Worm (Caenorhabditis elegans) whole organism, mixed stage, embryonic: Measurements from ENCODE around the gene pax-3.

Source experiments
- bed-3 ChIP-seq: fragments of 200-800 bp; sonication (Bioruptor generic); optimal IDR thresholded peaks from 3 replicates; lab custom pipeline; 2018; ENCODE audit warnings: mild to moderate bottlenecking, missing genetic modification characterization, moderate library complexity, missing compliant biosample characterization
- blmp-1 ChIP-seq: fragments of 150-350 bp; optimal IDR thresholded peaks from 2 replicates; lab custom pipeline; 2014; ENCODE audit warnings: missing biosample characterization, missing genetic modification characterization
- ceh-39 ChIP-seq: fragments of 150-350 bp; optimal IDR thresholded peaks from 2 replicates; lab custom pipeline; 2014; ENCODE audit warnings: missing biosample characterization, missing genetic modification characterization
- ceh-43 ChIP-seq: fragments of 200-800 bp; sonication (Bioruptor generic); optimal IDR thresholded peaks from 2 replicates; lab custom pipeline; 2018; ENCODE audit warnings: mild to moderate bottlenecking, missing genetic modification characterization, moderate library complexity, missing compliant biosample characterization
- ces-1 ChIP-seq: fragments of 150-350 bp; optimal IDR thresholded peaks from 2 replicates; lab custom pipeline; 2014; ENCODE audit warnings: missing biosample characterization, missing genetic modification reagents, missing genetic modification characterization
- cnd-1 ChIP-seq: fragments of 200-800 bp; sonication (Bioruptor generic); optimal IDR thresholded peaks from 2 replicates; lab custom pipeline; 2018; ENCODE audit warnings: mild to moderate bottlenecking, missing genetic modification characterization, missing compliant biosample characterization
- drap-1 ChIP-seq: fragments of 200-800 bp; sonication (Bioruptor generic); optimal IDR thresholded peaks from 3 replicates; lab custom pipeline; 2018; ENCODE audit warnings: mild to moderate bottlenecking, missing genetic modification characterization, missing compliant biosample characterization
- elt-1 ChIP-seq: sonication (generic microtip); optimal IDR thresholded peaks from 2 replicates; lab custom pipeline; 2017; ENCODE audit warnings: missing genetic modification characterization, mild to moderate bottlenecking, missing compliant biosample characterization, antibody characterized with exemption, moderate library complexity, borderline replicate concordance; ENCODE audit not compliant: insufficient read depth
- elt-3 ChIP-seq: fragments of 150-350 bp; optimal IDR thresholded peaks from 2 replicates; lab custom pipeline; 2014; ENCODE audit warnings: missing biosample characterization, missing genetic modification characterization
- flh-1 ChIP-seq: fragments of 200-800 bp; sonication (Bioruptor generic); optimal IDR thresholded peaks from 2 replicates; lab custom pipeline; 2018; ENCODE audit warnings: mild to moderate bottlenecking, missing genetic modification characterization, moderate library complexity, missing compliant biosample characterization
- ham-2 ChIP-seq: fragments of 200-800 bp; sonication (Bioruptor generic); optimal IDR thresholded peaks from 2 replicates; lab custom pipeline; 2018; ENCODE audit warnings: mild to moderate bottlenecking, missing genetic modification characterization, missing compliant biosample characterization
- hlh-1 ChIP-seq: fragments of 150-350 bp; optimal IDR thresholded peaks from 2 replicates; lab custom pipeline; 2014; ENCODE audit warnings: missing biosample characterization, missing genetic modification reagents, missing genetic modification characterization
- lin-13 ChIP-seq: fragments of 150-350 bp; optimal IDR thresholded peaks from 2 replicates; lab custom pipeline; 2014; ENCODE audit warnings: missing biosample characterization, missing genetic modification characterization
- lin-32 ChIP-seq: fragments of 200-800 bp; sonication (Bioruptor generic); optimal IDR thresholded peaks from 2 replicates; lab custom pipeline; 2018; ENCODE audit warnings: mild to moderate bottlenecking, missing genetic modification characterization, missing compliant biosample characterization
- lsy-2 ChIP-seq: fragments of 150-350 bp; optimal IDR thresholded peaks from 2 replicates; lab custom pipeline; 2014; ENCODE audit warnings: missing biosample characterization, missing genetic modification characterization
- mab-5 ChIP-seq: fragments of 150-350 bp; optimal IDR thresholded peaks from 2 replicates; lab custom pipeline; 2014; ENCODE audit warnings: missing biosample characterization, missing genetic modification characterization
- mep-1 ChIP-seq: fragments of 150-350 bp; optimal IDR thresholded peaks from 2 replicates; lab custom pipeline; 2017; ENCODE audit warnings: missing biosample characterization, missing genetic modification reagents, missing genetic modification characterization, inconsistent platforms
- nhr-2 ChIP-seq: fragments of 150-350 bp; optimal IDR thresholded peaks from 2 replicates; lab custom pipeline; 2014; ENCODE audit warnings: missing biosample characterization, missing genetic modification characterization
- nhr-237 ChIP-seq: fragments of 150-350 bp; optimal IDR thresholded peaks from 2 replicates; lab custom pipeline; 2014; ENCODE audit warnings: missing biosample characterization, missing genetic modification characterization
- nhr-28 ChIP-seq: fragments of 150-350 bp; optimal IDR thresholded peaks from 2 replicates; lab custom pipeline; 2014; ENCODE audit warnings: missing biosample characterization, missing genetic modification characterization
- nhr-76 ChIP-seq: sonication (generic microtip); optimal IDR thresholded peaks from 2 replicates; lab custom pipeline; 2017; ENCODE audit warnings: missing biosample characterization, missing genetic modification characterization
- pha-4 ChIP-seq: fragments of 150-350 bp; optimal IDR thresholded peaks from 2 replicates; lab custom pipeline; 2018; ENCODE audit warnings: missing biosample characterization, missing genetic modification reagents, missing genetic modification characterization
- sem-2 ChIP-seq: fragments of 200-800 bp; sonication (Bioruptor generic); optimal IDR thresholded peaks from 2 replicates; lab custom pipeline; 2018; ENCODE audit warnings: mild to moderate bottlenecking, missing genetic modification characterization, missing compliant biosample characterization
- snpc-4 ChIP-seq: fragments of 150-350 bp; optimal IDR thresholded peaks from 2 replicates; lab custom pipeline; 2014; ENCODE audit warnings: missing biosample characterization, missing genetic modification characterization
- sptf-1 ChIP-seq: sonication (generic microtip); optimal IDR thresholded peaks from 2 replicates; lab custom pipeline; 2017; ENCODE audit warnings: mild to moderate bottlenecking, missing genetic modification characterization, moderate library complexity, missing compliant biosample characterization
- unc-120 ChIP-seq: sonication (generic microtip); optimal IDR thresholded peaks from 2 replicates; lab custom pipeline; 2017; ENCODE audit warnings: missing genetic modification characterization, missing compliant biosample characterization; ENCODE audit not compliant: poor library complexity, severe bottlenecking
- unc-39 ChIP-seq: fragments of 150-350 bp; optimal IDR thresholded peaks from 2 replicates; lab custom pipeline; 2014; ENCODE audit warnings: missing biosample characterization, missing genetic modification characterization
- unc-62 ChIP-seq: fragments of 150-350 bp; optimal IDR thresholded peaks from 2 replicates; lab custom pipeline; 2014; ENCODE audit warnings: missing biosample characterization, missing genetic modification reagents, missing genetic modification characterization
- zip-8 ChIP-seq: fragments of 150-350 bp; optimal IDR thresholded peaks from 2 replicates; lab custom pipeline; 2014; ENCODE audit warnings: missing biosample characterization, missing genetic modification characterization

The pax-3 gene

DNA sequence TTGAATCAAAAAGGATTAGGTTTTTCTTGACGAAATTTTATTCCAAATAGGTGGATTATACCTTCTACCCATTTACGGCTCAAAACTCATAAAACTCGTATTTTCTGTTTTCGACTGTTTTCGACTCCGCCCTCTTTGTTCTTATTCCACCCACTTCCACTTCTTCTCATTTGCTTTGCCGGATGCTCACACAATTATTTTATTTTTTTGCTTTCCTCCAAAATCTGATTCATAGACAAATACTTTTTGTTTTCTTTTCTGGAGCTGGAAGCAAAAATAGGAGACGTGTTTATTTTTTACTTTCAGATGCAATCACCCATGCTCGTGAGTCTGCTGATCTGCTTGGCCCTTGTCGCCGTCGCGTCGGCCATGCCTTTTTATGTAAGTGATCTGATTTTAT, 8.7 kb downstream of the pax-3 start, which contains the start of gene nlp-63:
Gene nlp-63 (plus strand): TSS at position 301 of the 400 bp plus-strand sequence.
- no peak for TF ChIP-seq zip-8
- no peak for TF ChIP-seq pha-4
- TF ChIP-seq ceh-43: no peak
- no peak for TF ChIP-seq hlh-1 (tag; lab: Kevin White, UChicago)
- no peak for TF ChIP-seq lsy-2 (tag; lab: Kevin White, UChicago)
- no peak for TF ChIP-seq lin-32 (GFP tag; lab: Kevin White, UChicago)
- TF ChIP-seq sptf-1 (tag; lab: Kevin White, UChicago): no peak
- TF ChIP-seq mep-1 (tag; lab: Kevin White, UChicago): no peak

DNA sequence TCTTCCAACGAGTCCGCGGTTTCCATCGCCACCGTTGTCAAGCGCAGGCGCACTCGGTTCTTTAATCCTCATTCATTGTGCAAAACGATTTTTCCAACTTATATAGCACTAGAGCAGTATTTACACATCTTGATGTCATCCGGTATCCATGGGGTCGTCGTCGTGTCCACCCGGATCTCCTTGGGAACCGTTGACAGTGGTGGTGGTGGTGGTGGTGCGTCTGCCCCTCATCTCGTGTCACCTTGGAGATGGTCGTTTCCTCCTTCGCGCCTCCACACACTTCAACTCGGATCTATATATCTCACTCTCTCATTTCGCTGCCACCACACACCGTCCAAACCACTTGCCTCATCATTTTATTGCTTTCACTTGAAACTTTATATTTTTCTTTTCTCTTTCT, 16.4 kb downstream of the pax-3 start:
- TF ChIP-seq lin-13 (no peak), elt-3 (tag; lab: Kevin White, UChicago) (no peak), nhr-76 (tag; lab: Kevin White, UChicago) (no peak), snpc-4 (tag; lab: Kevin White, UChicago) (no peak), ces-1 (no peak), elt-1 (tag; lab: Kevin White, UChicago) (no peak), ceh-39 (tag; lab: Kevin White, UChicago) (no peak), zip-8 (no peak), blmp-1 (tag; lab: Kevin White, UChicago) (no peak), ham-2 (GFP tag; lab: Kevin White, UChicago) (no peak), bed-3 (GFP tag; lab: Kevin White, UChicago) (no peak), nhr-2 (tag; lab: Kevin White, UChicago) (no peak), unc-62 (no peak)

DNA sequence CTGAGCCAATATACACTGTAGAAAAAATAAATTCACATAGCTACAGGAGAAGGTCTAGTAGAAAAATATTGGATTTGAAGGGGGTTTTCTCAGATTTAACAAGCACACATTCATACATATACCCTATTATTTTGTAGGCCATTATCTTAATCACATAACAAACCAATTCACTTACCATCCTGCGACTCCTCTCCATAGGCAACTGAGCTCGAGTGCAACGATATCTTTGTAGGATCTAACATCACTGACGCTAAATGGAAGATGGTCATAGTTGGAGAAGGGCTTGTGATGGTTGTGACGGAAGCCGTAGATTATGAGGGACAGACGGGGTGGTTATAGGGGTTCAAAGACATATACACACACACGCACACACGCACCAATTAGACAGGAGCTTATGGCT, 17.8 kb downstream of the pax-3 start:
- no peak for TF ChIP-seq bed-3 (GFP tag; lab: Kevin White, UChicago)
- TF ChIP-seq ces-1: no peak
- TF ChIP-seq lsy-2 (tag; lab: Kevin White, UChicago): no peak
- no peak for TF ChIP-seq ceh-39 (tag; lab: Kevin White, UChicago)
- no peak for TF ChIP-seq ham-2 (GFP tag; lab: Kevin White, UChicago)
- TF ChIP-seq unc-120: no peak
- no peak for TF ChIP-seq lin-32 (GFP tag; lab: Kevin White, UChicago)
- no peak for TF ChIP-seq hlh-1 (tag; lab: Kevin White, UChicago)
- TF ChIP-seq ceh-43: no peak
- TF ChIP-seq nhr-237: no peak
- TF ChIP-seq sem-2 (GFP tag; lab: Kevin White, UChicago): no peak
- TF ChIP-seq nhr-28 (tag; lab: Kevin White, UChicago): no peak
- TF ChIP-seq drap-1: no peak
- no peak for TF ChIP-seq elt-1 (tag; lab: Kevin White, UChicago)
- no peak for TF ChIP-seq snpc-4 (tag; lab: Kevin White, UChicago)
- TF ChIP-seq mep-1 (tag; lab: Kevin White, UChicago): no peak
- no peak for TF ChIP-seq flh-1 (GFP tag; lab: Kevin White, UChicago)
- no peak for TF ChIP-seq nhr-2 (tag; lab: Kevin White, UChicago)
- no peak for TF ChIP-seq elt-3 (tag; lab: Kevin White, UChicago)
- TF ChIP-seq sptf-1 (tag; lab: Kevin White, UChicago): no peak

ce11 chrII:10166365-10166764, 20.0 kb downstream of the pax-3 start:
- TF ChIP-seq cnd-1 (tag; lab: Kevin White, UChicago) (no peak), pha-4 (no peak), mab-5 (tag; lab: Kevin White, UChicago) (no peak), unc-120 (no peak), lin-13 (no peak), ceh-39 (tag; lab: Kevin White, UChicago) (no peak), unc-39 (tag; lab: Kevin White, UChicago) (no peak), sptf-1 (tag; lab: Kevin White, UChicago) (no peak), ces-1 (no peak), elt-3 (tag; lab: Kevin White, UChicago) (no peak)

DNA sequence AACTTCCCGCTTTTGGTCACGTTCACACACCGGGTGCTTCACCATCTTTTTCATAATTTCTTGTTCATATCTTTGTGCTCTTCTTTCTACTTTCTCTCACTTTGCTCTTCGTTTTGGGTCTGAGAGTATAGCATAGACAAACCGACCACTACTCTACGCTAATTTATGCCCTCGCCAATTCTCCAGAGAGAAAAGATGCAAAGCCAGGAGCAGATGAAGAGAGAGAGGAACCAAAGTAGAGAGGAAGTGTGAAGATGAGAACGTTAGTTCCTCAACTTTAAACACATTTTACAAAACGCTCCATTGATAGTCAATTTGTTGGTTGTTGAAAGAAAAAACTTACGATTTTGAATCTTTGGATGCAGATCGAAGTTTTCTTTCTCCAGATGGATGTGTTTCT, 21.4 kb downstream of the pax-3 start:
- TF ChIP-seq unc-62: no peak
- TF ChIP-seq ces-1: peak; percentile 47
